Worm (Caenorhabditis elegans) whole organism, L3 larva: ENCODE data around the gene nfya-1.

Experiments used
- R02D3.7 ChIP-seq: fragments of 150-350 bp; optimal IDR thresholded peaks from 2 replicates; lab custom pipeline; 2014; ENCODE audit warnings: missing biosample characterization, missing genetic modification characterization
- aly-2 ChIP-seq: fragments of 150-350 bp; optimal IDR thresholded peaks from 2 replicates; lab custom pipeline; 2014; ENCODE audit warnings: missing biosample characterization, missing genetic modification characterization
- ceh-16 ChIP-seq: sonication (generic microtip); optimal IDR thresholded peaks from 2 replicates; lab custom pipeline; 2017; ENCODE audit warnings: missing biosample characterization, missing genetic modification characterization
- ceh-28 ChIP-seq: fragments of 150-350 bp; optimal IDR thresholded peaks from 2 replicates; lab custom pipeline; 2014; ENCODE audit warnings: missing biosample characterization, missing genetic modification reagents, missing genetic modification characterization
- ceh-9 ChIP-seq: sonication (generic microtip); optimal IDR thresholded peaks from 2 replicates; lab custom pipeline; 2018; ENCODE audit warnings: missing biosample characterization, missing genetic modification characterization
- daf-12 ChIP-seq: fragments of 150-350 bp; optimal IDR thresholded peaks from 2 replicates; lab custom pipeline; 2014; ENCODE audit warnings: missing biosample characterization, missing genetic modification reagents, missing genetic modification characterization
- egl-27 ChIP-seq: sonication (generic microtip); optimal IDR thresholded peaks from 4 replicates; lab custom pipeline; 2017; ENCODE audit warnings: missing biosample characterization, missing genetic modification reagents, missing genetic modification characterization
- egl-5 ChIP-seq: fragments of 150-350 bp; optimal IDR thresholded peaks from 2 replicates; lab custom pipeline; 2017; ENCODE audit warnings: missing biosample characterization, missing genetic modification reagents, missing genetic modification characterization, inconsistent platforms
- elt-1 ChIP-seq: fragments of 150-350 bp; optimal IDR thresholded peaks from 2 replicates; lab custom pipeline; 2014; ENCODE audit warnings: missing biosample characterization, missing genetic modification characterization
- elt-2 ChIP-seq: sonication (generic microtip); optimal IDR thresholded peaks from 2 replicates; lab custom pipeline; 2016; ENCODE audit warnings: missing genetic modification reagents, mild to moderate bottlenecking, missing genetic modification characterization, missing compliant biosample characterization
- elt-3 ChIP-seq, 3 experiments: fragments of 150-350 bp in 1 of 3; sonication (generic microtip) in 2 of 3; optimal IDR thresholded peaks; 2 replicates in 2 of 3; 4 replicates in 1 of 3; lab custom pipeline; 2014 to 2017; ENCODE audit warnings: missing biosample characterization in 3 of 3, missing genetic modification characterization in 3 of 3
- eor-1 ChIP-seq, 2 experiments: fragments of 150-350 bp; optimal IDR thresholded peaks; 2 replicates each; lab custom pipeline; 2014 to 2018; ENCODE audit warnings: missing biosample characterization in 2 of 2, missing genetic modification characterization in 2 of 2
- fkh-10 ChIP-seq: sonication (generic microtip); optimal IDR thresholded peaks from 2 replicates; lab custom pipeline; 2017; ENCODE audit warnings: missing biosample characterization, missing genetic modification reagents, missing genetic modification characterization
- fkh-2 ChIP-seq: fragments of 150-350 bp; optimal IDR thresholded peaks from 2 replicates; lab custom pipeline; 2014; ENCODE audit warnings: missing biosample characterization, missing genetic modification reagents, missing genetic modification characterization
- fos-1 ChIP-seq: fragments of 150-350 bp; optimal IDR thresholded peaks from 2 replicates; lab custom pipeline; 2014; ENCODE audit warnings: missing biosample characterization, missing genetic modification characterization
- hmg-11 ChIP-seq: sonication (generic microtip); optimal IDR thresholded peaks from 2 replicates; lab custom pipeline; 2016; ENCODE audit warnings: missing genetic modification characterization, missing compliant biosample characterization
- jun-1 ChIP-seq: fragments of 150-350 bp; optimal IDR thresholded peaks from 2 replicates; lab custom pipeline; 2014; ENCODE audit warnings: missing biosample characterization, missing genetic modification reagents, missing genetic modification characterization
- lin-15B ChIP-seq: fragments of 150-350 bp; optimal IDR thresholded peaks from 2 replicates; lab custom pipeline; 2014; ENCODE audit warnings: missing biosample characterization, missing genetic modification characterization
- lin-39 ChIP-seq: fragments of 150-350 bp; optimal IDR thresholded peaks from 2 replicates; lab custom pipeline; 2018; ENCODE audit warnings: missing biosample characterization, missing genetic modification reagents, missing genetic modification characterization
- lsy-12 ChIP-seq: sonication (generic microtip); optimal IDR thresholded peaks from 2 replicates; lab custom pipeline; 2016; ENCODE audit warnings: mild to moderate bottlenecking, missing genetic modification characterization, missing compliant biosample characterization
- mdl-1 ChIP-seq: fragments of 150-350 bp; optimal IDR thresholded peaks from 2 replicates; lab custom pipeline; 2014; ENCODE audit warnings: missing biosample characterization, missing genetic modification characterization
- mml-1 ChIP-seq: fragments of 150-350 bp; sonication (generic microtip); optimal IDR thresholded peaks from 3 replicates; lab custom pipeline; 2014; ENCODE audit warnings: missing biosample characterization, missing genetic modification characterization
- nfya-1 ChIP-seq: sonication (generic microtip); optimal IDR thresholded peaks from 2 replicates; lab custom pipeline; 2017; ENCODE audit warnings: missing genetic modification characterization, mild to moderate bottlenecking, missing compliant biosample characterization, antibody characterized with exemption, moderate library complexity; ENCODE audit not compliant: insufficient read depth
- nhr-23 ChIP-seq: fragments of 150-350 bp; optimal IDR thresholded peaks from 2 replicates; lab custom pipeline; 2014; ENCODE audit warnings: missing biosample characterization, missing genetic modification reagents, missing genetic modification characterization
- nhr-237 ChIP-seq: fragments of 150-350 bp; optimal IDR thresholded peaks from 2 replicates; lab custom pipeline; 2014; ENCODE audit warnings: missing biosample characterization, missing genetic modification characterization
- nhr-25 ChIP-seq: sonication (generic microtip); optimal IDR thresholded peaks from 2 replicates; lab custom pipeline; 2017; ENCODE audit warnings: missing biosample characterization, missing genetic modification characterization
- nhr-43 ChIP-seq: sonication (generic microtip); optimal IDR thresholded peaks from 2 replicates; lab custom pipeline; 2016; ENCODE audit warnings: mild to moderate bottlenecking, missing genetic modification characterization, missing compliant biosample characterization; ENCODE audit not compliant: poor library complexity, severe bottlenecking
- nhr-67 ChIP-seq: fragments of 150-350 bp; optimal IDR thresholded peaks from 2 replicates; lab custom pipeline; 2014; ENCODE audit warnings: missing biosample characterization, missing genetic modification characterization
- nhr-76 ChIP-seq: fragments of 150-350 bp; sonication (generic microtip); optimal IDR thresholded peaks from 5 replicates; lab custom pipeline; 2014; ENCODE audit warnings: missing biosample characterization, missing genetic modification characterization
- pha-4 ChIP-seq: fragments of 150-350 bp; optimal IDR thresholded peaks from 2 replicates; lab custom pipeline; 2014; ENCODE audit warnings: missing biosample characterization, missing genetic modification reagents, missing genetic modification characterization
- sea-2 ChIP-seq: fragments of 150-350 bp; sonication (generic microtip); optimal IDR thresholded peaks from 4 replicates; lab custom pipeline; 2014; ENCODE audit warnings: missing biosample characterization, missing genetic modification reagents, missing genetic modification characterization
- skn-1 ChIP-seq: fragments of 150-350 bp; optimal IDR thresholded peaks from 2 replicates; lab custom pipeline; 2014; ENCODE audit warnings: missing biosample characterization, missing genetic modification characterization
- unc-62 ChIP-seq: fragments of 150-350 bp; sonication (generic microtip); optimal IDR thresholded peaks from 4 replicates; lab custom pipeline; 2014; ENCODE audit warnings: missing biosample characterization, missing genetic modification reagents, missing genetic modification characterization
- zag-1 ChIP-seq: fragments of 150-350 bp; optimal IDR thresholded peaks from 2 replicates; lab custom pipeline; 2014; ENCODE audit warnings: missing biosample characterization, missing genetic modification characterization
- ztf-11 ChIP-seq: fragments of 150-350 bp; optimal IDR thresholded peaks from 2 replicates; lab custom pipeline; 2014; ENCODE audit warnings: missing biosample characterization, missing genetic modification characterization
- ztf-4 ChIP-seq: fragments of 150-350 bp; optimal IDR thresholded peaks from 2 replicates; lab custom pipeline; 2014; ENCODE audit warnings: missing biosample characterization, missing genetic modification characterization

Gene nfya-1

ce11 chrX:11992246-11992645 lies 45.6 kb upstream of the nfya-1 start:
- TF ChIP-seq fkh-2 (tag; lab: Kevin White, UChicago) = no peak
- no peak for TF ChIP-seq fos-1 (tag; lab: Kevin White, UChicago)
- no peak for TF ChIP-seq nhr-23 (tag; lab: Kevin White, UChicago)
- no peak for TF ChIP-seq nfya-1 (tag; lab: Kevin White, UChicago)
- TF ChIP-seq mdl-1 (tag; lab: Kevin White, UChicago) = no peak
- TF ChIP-seq pha-4 (tag; lab: Kevin White, UChicago) = no peak
- no peak for TF ChIP-seq lin-15B
- no peak for TF ChIP-seq nhr-67 (tag; lab: Kevin White, UChicago)
- TF ChIP-seq ceh-28 (tag; lab: Kevin White, UChicago) = no peak
- TF ChIP-seq nhr-76 (tag; lab: Kevin White, UChicago) = no peak
- no peak for TF ChIP-seq nhr-237
- TF ChIP-seq lin-39 (tag; lab: Kevin White, UChicago) = no peak
- no peak for TF ChIP-seq lsy-12 (tag; lab: Kevin White, UChicago)
- no peak for TF ChIP-seq unc-62 (GFP tag; lab: Kevin White, UChicago)
- no peak for TF ChIP-seq daf-12 (tag; lab: Kevin White, UChicago)
- no peak for TF ChIP-seq ceh-9 (tag; lab: Kevin White, UChicago)
- no peak for TF ChIP-seq nhr-43 (tag; lab: Kevin White, UChicago)
- TF ChIP-seq fkh-10 (GFP tag; lab: Kevin White, UChicago) = no peak
- no peak for TF ChIP-seq ceh-16

ce11 chrX:11987900-11988364 lies 41.3 kb upstream of the nfya-1 start, which contains the start of gene C49F5.6:
TSS of gene C49F5.6 (plus strand) at chrX:11988314.
- TF ChIP-seq nhr-76 (tag; lab: Kevin White, UChicago) (no peak), jun-1 (tag; lab: Kevin White, UChicago) (no peak), elt-3 (tag; optimal IDR thresholded peaks at IDR 0.05; lab: Kevin White, UChicago) (no peak), eor-1 (tag; optimal IDR thresholded peaks at IDR 0.05; lab: Kevin White, UChicago) (no peak), egl-27 (tag; lab: Kevin White, UChicago) (no peak), ceh-28 (tag; lab: Kevin White, UChicago) (no peak), ztf-4 (tag; lab: Kevin White, UChicago) (no peak)

DNA sequence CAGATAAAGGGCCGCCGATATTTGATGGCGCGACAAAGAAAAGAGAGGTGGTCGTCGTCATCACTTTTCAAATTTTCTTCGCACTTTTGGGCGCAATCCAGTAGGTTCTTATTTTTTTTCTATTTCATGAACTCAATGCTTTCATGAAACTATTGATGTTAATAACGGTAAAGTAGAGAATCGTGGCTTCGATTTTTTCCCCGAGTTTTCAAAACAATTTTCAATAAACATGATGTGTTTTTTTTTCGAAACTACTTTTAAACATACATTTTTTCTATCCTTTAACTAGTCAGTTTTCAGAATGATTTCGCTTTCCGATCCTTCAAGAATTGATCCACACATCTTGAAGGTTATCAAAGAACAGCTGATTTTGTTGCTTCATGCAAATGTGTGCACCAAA lies 39.2 kb upstream of the nfya-1 start, which contains the start of gene C49F5.5:
Gene C49F5.5 (plus strand): TSS at position 301 of the 400 bp plus-strand sequence.
- TF ChIP-seq hmg-11 (tag; lab: Kevin White, UChicago) = no peak
- TF ChIP-seq lin-39 (tag; lab: Kevin White, UChicago) = no peak

DNA sequence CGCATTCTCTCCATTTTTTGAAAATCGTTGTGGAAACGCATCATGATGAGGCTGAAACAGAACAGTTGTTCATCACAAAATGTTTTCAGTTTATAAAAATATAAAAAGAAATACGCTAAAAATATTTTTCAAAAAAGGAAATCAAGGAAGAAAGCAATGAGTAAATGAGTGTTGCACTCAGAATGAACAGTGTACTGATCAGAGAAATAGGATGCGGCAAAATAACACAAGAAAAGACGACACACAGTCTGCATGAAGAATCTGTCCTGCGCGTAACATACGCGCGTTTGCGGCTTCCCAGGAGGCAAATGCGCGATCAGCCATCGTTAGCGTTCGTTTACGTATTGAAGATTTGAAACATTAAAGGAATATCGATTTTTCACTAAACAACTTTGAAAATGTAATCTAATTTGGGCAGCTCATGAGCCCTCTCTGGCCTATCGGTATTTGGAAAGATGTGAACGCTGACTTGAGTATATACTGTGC lies 37.0 kb upstream of the nfya-1 start, which contains the start of gene C49F5.3:
Gene C49F5.3 (minus strand): TSS at position 51 of the 486 bp plus-strand sequence.
- TF ChIP-seq nhr-76 (tag; lab: Kevin White, UChicago) (no peak), nhr-43 (tag; lab: Kevin White, UChicago) (no peak), hmg-11 (tag; lab: Kevin White, UChicago) (no peak), lin-15B (no peak), zag-1 (tag; lab: Kevin White, UChicago) (no peak), aly-2 (tag; lab: Kevin White, UChicago) (no peak), skn-1 (tag; lab: Kevin White, UChicago) (no peak), R02D3.7 (no peak), sea-2 (GFP tag; lab: Kevin White, UChicago) (no peak), elt-1 (tag; lab: Kevin White, UChicago) (no peak)

- no peak for TF ChIP-seq fkh-10 (GFP tag; lab: Kevin White, UChicago)
- no peak for TF ChIP-seq mml-1 (tag; lab: Kevin White, UChicago)
- no peak for TF ChIP-seq nhr-25
- no peak for TF ChIP-seq jun-1 (tag; lab: Kevin White, UChicago)
- TF ChIP-seq fos-1 (tag; lab: Kevin White, UChicago) = no peak
- TF ChIP-seq egl-5 (tag; lab: Kevin White, UChicago) = no peak
- no peak for TF ChIP-seq nfya-1 (tag; lab: Kevin White, UChicago)
- no peak for TF ChIP-seq ztf-11
- no peak for TF ChIP-seq unc-62 (GFP tag; lab: Kevin White, UChicago)
- no peak for TF ChIP-seq egl-27 (tag; lab: Kevin White, UChicago)
- TF ChIP-seq elt-2 (tag; lab: Kevin White, UChicago) = no peak
- TF ChIP-seq ceh-9 (tag; lab: Kevin White, UChicago) = no peak
- no peak for TF ChIP-seq nhr-237
- TF ChIP-seq eor-1 (tag; optimal IDR thresholded peaks at IDR 0.05; lab: Kevin White, UChicago) = no peak
- no peak for TF ChIP-seq nhr-43 (tag; lab: Kevin White, UChicago)
- TF ChIP-seq ceh-16 = no peak
Measured at ce11 chrX:11982065-11982464, 35.4 kb upstream of the nfya-1 start, which contains the start of gene nhr-167. TSS of gene nhr-167 (minus strand) at chrX:11982085.
